Fruit fly (Drosophila melanogaster): ENCODE data around the gene CG3566.

CG3566 gene

dm6 chrX:6266092-6266491, 10.4 kb downstream of the CG3566 start:
- TF ChIP-seq pad (GFP tag; optimal IDR thresholded peaks at IDR 0.05): peak; percentile 60
- no peak for TF ChIP-seq Mnt (GFP tag; optimal IDR thresholded peaks at IDR 0.05)

DNA sequence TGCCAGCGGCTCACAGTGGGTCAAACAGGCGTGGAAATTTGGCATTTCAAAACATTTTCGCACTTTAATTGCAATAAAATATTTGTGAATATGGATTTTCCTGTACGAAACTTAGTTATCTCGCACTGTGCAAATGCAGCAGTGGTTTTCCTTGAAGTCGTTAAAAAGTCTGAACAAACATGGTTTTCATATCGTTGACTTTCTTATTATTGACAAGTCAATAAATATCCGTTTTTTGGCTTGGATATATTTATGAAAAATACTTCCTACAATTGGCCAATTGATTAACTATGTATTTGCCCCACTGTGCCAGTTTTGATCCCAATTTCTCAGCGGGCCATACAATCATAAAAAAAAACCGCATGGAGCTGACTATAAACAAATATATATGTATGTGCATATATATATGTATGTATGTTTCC, 11.1 kb downstream of the CG3566 start:
- TF ChIP-seq CG7045 (GFP tag; optimal IDR thresholded peaks at IDR 0.05) (peak; percentile 69), toe (GFP tag; optimal IDR thresholded peaks at IDR 0.05) (peak; percentile 45), Mnt (GFP tag; optimal IDR thresholded peaks at IDR 0.05) (peak; percentile 78), cnc (optimal IDR thresholded peaks at IDR 0.05) (no peak), CG7101 (tag; optimal IDR thresholded peaks at IDR 0.05) (peak; percentile 86), kay (GFP tag; ENCODE audit: borderline replicate concordance) (no peak), ovo (GFP tag; optimal IDR thresholded peaks at IDR 0.05) (peak; percentile 56), pad (GFP tag; optimal IDR thresholded peaks at IDR 0.05) (peak; percentile 62), CG14711 (tag; optimal IDR thresholded peaks at IDR 0.05) (peak; percentile 79), CG12768 (GFP tag; optimal IDR thresholded peaks at IDR 0.05) (peak; percentile 41), cic (GFP tag; optimal IDR thresholded peaks at IDR 0.05) (no peak), tj (GFP tag; optimal IDR thresholded peaks at IDR 0.05) (peak; percentile 72), Hr96 (GFP tag; optimal IDR thresholded peaks at IDR 0.05) (no peak), bab1 (GFP tag; optimal IDR thresholded peaks at IDR 0.05) (peak; percentile 95), Crg-1 (GFP tag; optimal IDR thresholded peaks at IDR 0.05) (peak; percentile 84), CG1620 (GFP tag; optimal IDR thresholded peaks at IDR 0.05) (peak; percentile 86), CG11617 (GFP tag; optimal IDR thresholded peaks at IDR 0.05) (peak; percentile 93), CG33017 (tag; optimal IDR thresholded peaks at IDR 0.05) (peak; percentile 68), Clk (GFP tag; optimal IDR thresholded peaks at IDR 0.05) (peak; percentile 48), CG5204 (GFP tag; optimal IDR thresholded peaks at IDR 0.05) (peak; percentile 60)

dm6 chrX:6264456-6264855, 12.1 kb downstream of the CG3566 start:
- TF ChIP-seq Mnt (GFP tag; optimal IDR thresholded peaks at IDR 0.05) (no peak), toe (GFP tag; optimal IDR thresholded peaks at IDR 0.05) (no peak), cic (GFP tag; optimal IDR thresholded peaks at IDR 0.05) (peak; percentile 12), bab1 (GFP tag; optimal IDR thresholded peaks at IDR 0.05) (no peak), Clk (GFP tag; optimal IDR thresholded peaks at IDR 0.05) (no peak), CG14711 (tag; optimal IDR thresholded peaks at IDR 0.05) (no peak), ovo (GFP tag; optimal IDR thresholded peaks at IDR 0.05) (no peak), CG7045 (GFP tag; optimal IDR thresholded peaks at IDR 0.05) (no peak), kay (GFP tag; ENCODE audit: borderline replicate concordance) (no peak), tj (GFP tag; optimal IDR thresholded peaks at IDR 0.05) (peak; percentile 50), CG12768 (GFP tag; optimal IDR thresholded peaks at IDR 0.05) (no peak), CG7101 (tag; optimal IDR thresholded peaks at IDR 0.05) (no peak), CG1620 (GFP tag; optimal IDR thresholded peaks at IDR 0.05) (no peak)

DNA sequence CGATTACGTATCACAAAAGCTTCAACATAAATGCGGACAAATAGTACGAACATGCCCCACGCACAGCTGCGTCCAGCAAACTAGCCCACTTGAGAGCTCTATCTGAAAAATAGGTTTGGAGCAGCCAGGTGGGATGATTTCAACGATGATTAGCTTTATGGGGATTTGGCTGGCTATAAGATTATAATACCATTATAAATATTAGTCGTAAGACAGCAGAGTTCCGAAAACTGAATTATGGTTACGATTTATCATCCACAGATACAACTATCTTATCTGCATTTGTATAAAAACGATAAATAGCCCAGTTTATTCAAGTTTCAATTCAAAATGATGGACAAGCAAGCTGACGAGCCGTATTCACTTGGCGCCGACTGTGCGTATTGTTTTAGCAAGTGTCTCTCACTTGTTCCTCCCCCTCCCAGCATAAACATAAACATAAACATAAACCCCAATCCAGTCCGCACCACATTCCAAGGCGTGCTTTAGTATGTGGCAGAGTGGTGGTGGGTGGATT, 12.9 kb downstream of the CG3566 start:
- TF ChIP-seq bab1 (GFP tag; optimal IDR thresholded peaks at IDR 0.05): peak; percentile 12
- no peak for TF ChIP-seq toe (GFP tag; optimal IDR thresholded peaks at IDR 0.05)

dm6 chrX:6260900-6261299, 15.6 kb downstream of the CG3566 start, which contains the start of gene Josd:
TSS of gene Josd (plus strand) at chrX:6261169.
- TF ChIP-seq Crg-1 (GFP tag; optimal IDR thresholded peaks at IDR 0.05): no peak
- TF ChIP-seq CG7101 (tag; optimal IDR thresholded peaks at IDR 0.05): no peak
- no peak for TF ChIP-seq cic (GFP tag; optimal IDR thresholded peaks at IDR 0.05)
- TF ChIP-seq Mnt (GFP tag; optimal IDR thresholded peaks at IDR 0.05): peak; percentile 24
- no peak for TF ChIP-seq cnc (optimal IDR thresholded peaks at IDR 0.05)
- TF ChIP-seq CG33017 (tag; optimal IDR thresholded peaks at IDR 0.05): no peak
- no peak for TF ChIP-seq Clk (GFP tag; optimal IDR thresholded peaks at IDR 0.05)
- TF ChIP-seq tj (GFP tag; optimal IDR thresholded peaks at IDR 0.05): no peak
- TF ChIP-seq pad (GFP tag; optimal IDR thresholded peaks at IDR 0.05): no peak
- TF ChIP-seq CG7045 (GFP tag; optimal IDR thresholded peaks at IDR 0.05): no peak
- peak; percentile 16 for TF ChIP-seq toe (GFP tag; optimal IDR thresholded peaks at IDR 0.05)
- TF ChIP-seq ovo (GFP tag; optimal IDR thresholded peaks at IDR 0.05): no peak
- no peak for TF ChIP-seq CG14711 (tag; optimal IDR thresholded peaks at IDR 0.05)
- TF ChIP-seq CG5204 (GFP tag; optimal IDR thresholded peaks at IDR 0.05): no peak
- TF ChIP-seq CG12768 (GFP tag; optimal IDR thresholded peaks at IDR 0.05): no peak
- no peak for TF ChIP-seq kay (GFP tag; ENCODE audit: borderline replicate concordance)
- TF ChIP-seq CG11617 (GFP tag; optimal IDR thresholded peaks at IDR 0.05): no peak
- TF ChIP-seq CG1620 (GFP tag; optimal IDR thresholded peaks at IDR 0.05): peak; percentile 7
- peak; percentile 48 for TF ChIP-seq bab1 (GFP tag; optimal IDR thresholded peaks at IDR 0.05)
- no peak for TF ChIP-seq Hr96 (GFP tag; optimal IDR thresholded peaks at IDR 0.05)

dm6 chrX:6259696-6260095, 16.8 kb downstream of the CG3566 start:
- TF ChIP-seq ovo (GFP tag; optimal IDR thresholded peaks at IDR 0.05) (no peak), bab1 (GFP tag; optimal IDR thresholded peaks at IDR 0.05) (no peak), CG33017 (tag; optimal IDR thresholded peaks at IDR 0.05) (no peak), tj (GFP tag; optimal IDR thresholded peaks at IDR 0.05) (no peak), CG7045 (GFP tag; optimal IDR thresholded peaks at IDR 0.05) (no peak), CG14711 (tag; optimal IDR thresholded peaks at IDR 0.05) (no peak), CG11617 (GFP tag; optimal IDR thresholded peaks at IDR 0.05) (no peak), Crg-1 (GFP tag; optimal IDR thresholded peaks at IDR 0.05) (no peak), cnc (optimal IDR thresholded peaks at IDR 0.05) (no peak), CG12768 (GFP tag; optimal IDR thresholded peaks at IDR 0.05) (no peak), CG7101 (tag; optimal IDR thresholded peaks at IDR 0.05) (no peak)
